Worm (Caenorhabditis elegans) whole organism, L1 larva: ENCODE results near the gene T08D10.4.

Experiments
- F16B12.6 ChIP-seq: fragments of 150-350 bp; optimal IDR thresholded peaks from 2 replicates; lab custom pipeline; 2014; ENCODE audit warnings: missing biosample characterization, missing genetic modification characterization
- alr-1 ChIP-seq: fragments of 200-800 bp; sonication (Bioruptor generic); optimal IDR thresholded peaks from 2 replicates; lab custom pipeline; 2018; ENCODE audit warnings: borderline replicate concordance, mild to moderate bottlenecking, missing genetic modification characterization, missing compliant biosample characterization
- aly-2 ChIP-seq: fragments of 150-350 bp; optimal IDR thresholded peaks from 2 replicates; lab custom pipeline; 2014; ENCODE audit warnings: missing biosample characterization, missing genetic modification characterization
- ceh-82 ChIP-seq, 3 experiments: fragments of 150-350 bp in 1 of 3; sonication (generic microtip) in 2 of 3; optimal IDR thresholded peaks; 2 replicates each; lab custom pipeline; 2014 to 2017; ENCODE audit warnings: missing biosample characterization in 3 of 3, missing genetic modification characterization in 3 of 3
- ceh-88 ChIP-seq: fragments of 200-800 bp; sonication (Bioruptor generic); IDR thresholded peaks from 2 replicates; pipeline ENCODE4 v1.3.6; 2022; ENCODE audit warnings: missing genetic modification characterization, missing compliant biosample characterization
- ces-1 ChIP-seq: fragments of 150-350 bp; optimal IDR thresholded peaks from 2 replicates; lab custom pipeline; 2014; ENCODE audit warnings: missing biosample characterization, missing genetic modification reagents, missing genetic modification characterization
- efl-1 ChIP-seq, 4 experiments: fragments of 150-350 bp; optimal IDR thresholded peaks in 3 of 4; peaks in 1 of 4; 1 replicate in 1 of 4; 2 replicates in 3 of 4; lab custom pipeline; 2014; ENCODE audit warnings: missing biosample characterization in 2 of 4, missing genetic modification characterization in 2 of 4, missing genetic modification reagents in 2 of 4
- efl-3 ChIP-seq: fragments of 200-800 bp; sonication (Bioruptor generic); optimal IDR thresholded peaks from 2 replicates; lab custom pipeline; 2018; ENCODE audit warnings: mild to moderate bottlenecking, missing genetic modification characterization, missing compliant biosample characterization
- egl-27 ChIP-seq, 2 experiments: fragments of 150-350 bp in 1 of 2; sonication (generic microtip); optimal IDR thresholded peaks; 3 replicates each; lab custom pipeline; 2017 to 2018; ENCODE audit warnings: missing biosample characterization in 2 of 2, missing genetic modification characterization in 2 of 2, missing genetic modification reagents in 2 of 2
- elt-2 ChIP-seq: sonication (generic microtip); optimal IDR thresholded peaks from 2 replicates; lab custom pipeline; 2016; ENCODE audit warnings: missing genetic modification characterization, mild to moderate bottlenecking, inconsistent platforms, missing compliant biosample characterization, missing genetic modification reagents
- elt-3 ChIP-seq, 6 experiments: fragments of 150-350 bp in 1 of 6; sonication (generic microtip); optimal IDR thresholded peaks; 2 replicates each; lab custom pipeline; 2017 to 2018; ENCODE audit warnings: missing biosample characterization in 6 of 6, missing genetic modification characterization in 6 of 6, inconsistent platforms in 1 of 6
- fkh-10 ChIP-seq: sonication (generic microtip); optimal IDR thresholded peaks from 2 replicates; lab custom pipeline; 2017; ENCODE audit warnings: missing biosample characterization, missing genetic modification reagents, missing genetic modification characterization
- fkh-8 ChIP-seq: sonication (generic microtip); optimal IDR thresholded peaks from 2 replicates; lab custom pipeline; 2016; ENCODE audit warnings: mild to moderate bottlenecking, missing genetic modification characterization, missing compliant biosample characterization
- fos-1 ChIP-seq: fragments of 150-350 bp; optimal IDR thresholded peaks from 2 replicates; lab custom pipeline; 2014; ENCODE audit warnings: missing biosample characterization, missing genetic modification characterization
- grh-1 ChIP-seq: fragments of 200-800 bp; sonication (Bioruptor generic); IDR thresholded peaks from 2 replicates; pipeline ENCODE4 v1.3.6; 2022; ENCODE audit warnings: missing genetic modification reagents, missing genetic modification characterization, missing compliant biosample characterization
- hpl-2 ChIP-seq: fragments of 150-350 bp; optimal IDR thresholded peaks from 2 replicates; lab custom pipeline; 2014; ENCODE audit warnings: missing biosample characterization, missing genetic modification reagents, missing genetic modification characterization
- isw-1 ChIP-seq: fragments of 200-800 bp; sonication (Bioruptor generic); IDR thresholded peaks from 2 replicates; pipeline ENCODE4 v1.3.6; 2022; ENCODE audit warnings: missing genetic modification characterization, missing compliant biosample characterization
- jun-1 ChIP-seq: fragments of 150-350 bp; optimal IDR thresholded peaks from 2 replicates; lab custom pipeline; 2014; ENCODE audit warnings: missing biosample characterization, missing genetic modification reagents, missing genetic modification characterization
- lin-13 ChIP-seq: fragments of 150-350 bp; optimal IDR thresholded peaks from 2 replicates; lab custom pipeline; 2014; ENCODE audit warnings: missing biosample characterization, missing genetic modification reagents, missing genetic modification characterization
- lin-14 ChIP-seq: fragments of 200-800 bp; sonication (Bioruptor generic); optimal IDR thresholded peaks from 2 replicates; lab custom pipeline; 2018; ENCODE audit warnings: mild to moderate bottlenecking, missing genetic modification characterization, moderate library complexity, missing compliant biosample characterization
- lin-35 ChIP-seq, 2 experiments: fragments of 150-350 bp; optimal IDR thresholded peaks; 2 replicates each; lab custom pipeline; 2014; ENCODE audit warnings: missing biosample characterization in 2 of 2, missing genetic modification characterization in 2 of 2, missing genetic modification reagents in 2 of 2
- lin-39 ChIP-seq: fragments of 150-350 bp; optimal IDR thresholded peaks from 2 replicates; lab custom pipeline; 2014; ENCODE audit warnings: missing biosample characterization, missing genetic modification reagents, missing genetic modification characterization
- lir-3 ChIP-seq: sonication (generic microtip); optimal IDR thresholded peaks from 2 replicates; lab custom pipeline; 2016; ENCODE audit warnings: mild to moderate bottlenecking, missing genetic modification characterization, moderate library complexity, missing compliant biosample characterization; ENCODE audit not compliant: poor library complexity
- lsy-2 ChIP-seq, 2 experiments: fragments of 150-350 bp; optimal IDR thresholded peaks; 2 replicates each; lab custom pipeline; 2014; ENCODE audit warnings: missing biosample characterization in 2 of 2, missing genetic modification characterization in 2 of 2
- mab-9 ChIP-seq: fragments of 200-800 bp; sonication (Bioruptor generic); IDR thresholded peaks from 2 replicates; pipeline ENCODE4 v1.3.6; 2022; ENCODE audit warnings: missing genetic modification reagents, missing genetic modification characterization, missing compliant biosample characterization
- mep-1 ChIP-seq: fragments of 150-350 bp; optimal IDR thresholded peaks from 2 replicates; lab custom pipeline; 2014; ENCODE audit warnings: missing biosample characterization, missing genetic modification characterization
- nhr-11 ChIP-seq: fragments of 150-350 bp; optimal IDR thresholded peaks from 2 replicates; lab custom pipeline; 2014; ENCODE audit warnings: missing biosample characterization, missing genetic modification characterization
- nhr-19 ChIP-seq: fragments of 200-800 bp; sonication (Bioruptor generic); conservative IDR thresholded peaks from 2 replicates; pipeline ENCODE4 v1.3.6; 2022; ENCODE audit warnings: missing genetic modification characterization, missing compliant biosample characterization
- nhr-237 ChIP-seq: fragments of 150-350 bp; optimal IDR thresholded peaks from 2 replicates; lab custom pipeline; 2014; ENCODE audit warnings: missing biosample characterization, missing genetic modification characterization
- nhr-28 ChIP-seq: fragments of 150-350 bp; optimal IDR thresholded peaks from 2 replicates; lab custom pipeline; 2014; ENCODE audit warnings: missing biosample characterization, missing genetic modification characterization
- nhr-71 ChIP-seq: sonication (generic microtip); optimal IDR thresholded peaks from 2 replicates; lab custom pipeline; 2016; ENCODE audit warnings: mild to moderate bottlenecking, missing genetic modification characterization, moderate library complexity, missing compliant biosample characterization
- nhr-76 ChIP-seq: sonication (generic microtip); optimal IDR thresholded peaks from 2 replicates; lab custom pipeline; 2017; ENCODE audit warnings: missing biosample characterization, missing genetic modification characterization
- nhr-77 ChIP-seq: fragments of 150-350 bp; optimal IDR thresholded peaks from 2 replicates; lab custom pipeline; 2014; ENCODE audit warnings: missing biosample characterization, missing genetic modification characterization
- nhr-85 ChIP-seq: sonication (generic microtip); peaks from one replicate; lab custom pipeline; 2016; ENCODE audit warnings: missing genetic modification characterization, inconsistent platforms, missing compliant biosample characterization
- nhr-90 ChIP-seq: sonication (generic microtip); optimal IDR thresholded peaks from 2 replicates; lab custom pipeline; 2016; ENCODE audit warnings: mild to moderate bottlenecking, missing genetic modification characterization, missing compliant biosample characterization; ENCODE audit not compliant: poor library complexity
- pax-3 ChIP-seq: fragments of 200-800 bp; sonication (Bioruptor generic); optimal IDR thresholded peaks from 2 replicates; lab custom pipeline; 2018; ENCODE audit warnings: mild to moderate bottlenecking, missing genetic modification characterization, moderate library complexity, missing compliant biosample characterization
- pqm-1 ChIP-seq: sonication (generic microtip); optimal IDR thresholded peaks from 3 replicates; lab custom pipeline; 2017; ENCODE audit warnings: missing biosample characterization, missing genetic modification characterization
- rnt-1 ChIP-seq: sonication (generic microtip); optimal IDR thresholded peaks from 2 replicates; lab custom pipeline; 2016; ENCODE audit warnings: mild to moderate bottlenecking, missing genetic modification characterization, moderate library complexity, missing compliant biosample characterization
- snu-23 ChIP-seq: sonication (generic microtip); optimal IDR thresholded peaks from 2 replicates; lab custom pipeline; 2016; ENCODE audit warnings: missing genetic modification characterization, missing compliant biosample characterization
- sox-4 ChIP-seq: sonication (generic microtip); optimal IDR thresholded peaks from 2 replicates; lab custom pipeline; 2016; ENCODE audit warnings: missing genetic modification characterization, missing compliant biosample characterization
- sup-37 ChIP-seq: fragments of 200-800 bp; sonication (Bioruptor generic); optimal IDR thresholded peaks from 2 replicates; lab custom pipeline; 2018; ENCODE audit warnings: mild to moderate bottlenecking, missing genetic modification characterization, missing compliant biosample characterization
- tlp-1 ChIP-seq: fragments of 150-350 bp; optimal IDR thresholded peaks from 2 replicates; lab custom pipeline; 2014; ENCODE audit warnings: missing biosample characterization, missing genetic modification characterization
- unc-130 ChIP-seq: fragments of 150-350 bp; optimal IDR thresholded peaks from 2 replicates; lab custom pipeline; 2017; ENCODE audit warnings: missing biosample characterization, missing genetic modification characterization, inconsistent platforms
- unc-30 ChIP-seq: sonication (generic microtip); optimal IDR thresholded peaks from 2 replicates; lab custom pipeline; 2017; ENCODE audit warnings: missing biosample characterization, missing genetic modification characterization
- unc-86 ChIP-seq: sonication (generic microtip); optimal IDR thresholded peaks from 2 replicates; lab custom pipeline; 2016; ENCODE audit warnings: missing genetic modification characterization, missing compliant biosample characterization
- unc-98 ChIP-seq: fragments of 200-800 bp; sonication (Bioruptor generic); IDR thresholded peaks from 2 replicates; pipeline ENCODE4 v1.3.6; 2022; ENCODE audit warnings: missing genetic modification characterization, missing compliant biosample characterization
- vab-15 ChIP-seq: sonication (generic microtip); optimal IDR thresholded peaks from 2 replicates; lab custom pipeline; 2017; ENCODE audit warnings: missing genotype, mild to moderate bottlenecking, missing genetic modification characterization, missing compliant biosample characterization
- zip-4 ChIP-seq: fragments of 200-800 bp; sonication (Bioruptor generic); optimal IDR thresholded peaks from 2 replicates; lab custom pipeline; 2018; ENCODE audit warnings: mild to moderate bottlenecking, missing genetic modification characterization, moderate library complexity, missing compliant biosample characterization

T08D10.4 gene

DNA sequence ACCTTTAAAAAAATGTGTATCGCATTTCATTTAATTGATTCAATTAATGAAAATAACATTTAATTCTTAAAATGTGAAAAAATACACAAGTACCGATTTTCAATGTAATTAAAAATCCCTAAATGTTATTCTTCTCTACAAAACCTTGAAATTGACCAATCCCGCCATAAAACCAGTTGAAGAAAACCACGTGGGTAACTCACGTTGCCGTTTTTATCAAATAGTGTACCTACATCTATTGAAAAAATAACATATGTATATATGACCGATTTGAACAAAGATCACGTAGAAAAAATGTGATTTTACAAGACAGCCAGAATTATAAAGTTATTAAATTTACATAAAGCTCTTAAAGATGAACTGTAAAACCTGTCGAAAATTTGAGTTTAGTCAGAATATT is 12.0 kb upstream of the T08D10.4 start (continued):
- TF ChIP-seq zip-4 (GFP tag; lab: Kevin White, UChicago) (no peak), unc-98 (no peak), unc-130 (tag; lab: Kevin White, UChicago) (no peak)

DNA sequence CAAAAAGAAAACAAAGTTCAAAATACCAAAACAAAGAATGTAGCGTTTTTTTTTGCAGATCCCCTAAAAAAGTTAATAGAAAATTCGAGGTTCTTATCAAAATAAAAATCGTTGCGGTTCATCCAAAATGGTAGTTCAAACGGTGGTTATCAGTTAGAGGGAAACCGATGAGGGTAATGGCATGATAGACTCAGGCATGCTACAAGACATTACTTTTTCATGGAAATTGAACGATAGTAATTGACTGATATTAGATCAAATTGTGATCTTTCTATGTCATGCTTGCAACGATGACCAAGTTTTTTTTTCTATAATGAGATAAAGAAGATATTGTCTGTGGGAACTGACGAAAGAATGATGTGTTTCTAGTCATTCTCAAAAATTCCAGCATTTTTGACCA is 11.4 kb upstream of the T08D10.4 start:
- TF ChIP-seq lin-35 (GFP tag; optimal IDR thresholded peaks at IDR 0.05; lab: Kevin White, UChicago), result no peak
- peak; percentile 47 for TF ChIP-seq lin-14 (GFP tag; lab: Kevin White, UChicago)
- peak in 1 of 2 experiments; percentile 2 for TF ChIP-seq lsy-2 (tag; optimal IDR thresholded peaks at IDR 0.05; lab: Kevin White, UChicago)
- TF ChIP-seq pqm-1 (tag; lab: Kevin White, UChicago), result peak; percentile 55
- TF ChIP-seq sup-37 (GFP tag; lab: Kevin White, UChicago), result no peak
- TF ChIP-seq F16B12.6 (tag; lab: Kevin White, UChicago), result no peak
- no peak for TF ChIP-seq mep-1 (tag; lab: Kevin White, UChicago)
- TF ChIP-seq nhr-19, result peak; percentile 3; the same call in 1 of the 2 replicates
- no peak for TF ChIP-seq alr-1 (tag; lab: Kevin White, UChicago)
- peak; percentile 67 for TF ChIP-seq elt-2 (tag; lab: Kevin White, UChicago)
- peak; percentile 38 for TF ChIP-seq nhr-71 (tag; lab: Kevin White, UChicago)
- TF ChIP-seq fos-1 (tag; lab: Kevin White, UChicago), result no peak
- TF ChIP-seq elt-3 (tag; optimal IDR thresholded peaks at IDR 0.05; lab: Kevin White, UChicago), result peak in 5 of 6 experiments; percentile 14 to 93 (median 86)
- TF ChIP-seq, all 84 proteins: peak for 7

DNA sequence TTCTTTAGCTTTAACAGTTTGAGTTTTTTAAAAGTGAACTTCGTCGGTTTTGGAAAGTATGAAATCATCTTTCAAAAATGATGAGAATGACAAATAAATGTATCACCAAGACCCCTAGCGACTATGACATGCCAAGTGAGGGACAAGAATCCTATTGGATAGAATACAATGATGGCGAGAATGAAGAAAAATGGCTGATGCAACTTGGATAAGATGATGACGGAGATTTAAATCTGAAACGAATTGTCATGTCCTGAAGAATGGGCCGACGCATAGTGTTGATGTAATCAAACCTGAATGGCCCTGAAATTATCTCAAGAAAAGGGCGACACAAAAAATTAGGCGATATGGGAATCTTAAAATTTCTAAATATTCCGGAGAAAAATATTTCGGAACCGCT is 10.5 kb upstream of the T08D10.4 start:
- TF ChIP-seq pax-3 (tag; lab: Kevin White, UChicago) (no peak), zip-4 (GFP tag; lab: Kevin White, UChicago) (no peak), nhr-28 (no peak), hpl-2 (no peak), sox-4 (tag; lab: Kevin White, UChicago) (no peak), nhr-85 (tag; lab: Kevin White, UChicago) (peak; percentile 76), snu-23 (GFP tag; lab: Kevin White, UChicago) (peak; percentile 25), isw-1 (GFP tag; lab: Robert Waterston, UW) (no peak), fkh-8 (tag; lab: Kevin White, UChicago) (no peak), unc-86 (no peak), tlp-1 (no peak), vab-15 (no peak), efl-1 (optimal IDR thresholded peaks at IDR 0.05; lab: Kevin White, UChicago) (no peak), efl-1 (GFP tag; optimal IDR thresholded peaks at IDR 0.05 in 1 of 2; lab: Kevin White, UChicago) (no peak), F16B12.6 (tag; lab: Kevin White, UChicago) (no peak), fkh-10 (GFP tag; lab: Kevin White, UChicago) (no peak), nhr-77 (tag; lab: Kevin White, UChicago) (no peak), lin-39 (tag; lab: Kevin White, UChicago) (no peak), unc-30 (tag; lab: Kevin White, UChicago) (no peak), nhr-237 (tag; lab: Kevin White, UChicago) (no peak), lir-3 (tag; lab: Kevin White, UChicago) (no peak), grh-1 (GFP tag; lab: Robert Waterston, UW) (peak; percentile 10; the same call in 1 of the 2 replicates), egl-27 (tag; optimal IDR thresholded peaks at IDR 0.05; lab: Kevin White, UChicago) (no peak), jun-1 (tag; lab: Kevin White, UChicago) (no peak), unc-130 (tag; lab: Kevin White, UChicago) (no peak), lin-13 (GFP tag; lab: Kevin White, UChicago) (no peak), efl-3 (GFP tag; lab: Kevin White, UChicago) (no peak), fos-1 (tag; lab: Kevin White, UChicago) (no peak), ces-1 (GFP tag; lab: Kevin White, UChicago) (no peak), ceh-88 (GFP tag; lab: Robert Waterston, UW) (no peak), mab-9 (GFP tag; lab: Robert Waterston, UW) (no peak), lin-14 (GFP tag; lab: Kevin White, UChicago) (peak; percentile 40), nhr-90 (tag; lab: Kevin White, UChicago) (no peak), mep-1 (tag; lab: Kevin White, UChicago) (no peak), nhr-76 (tag; lab: Kevin White, UChicago) (no peak), nhr-11 (no peak), aly-2 (no peak), ceh-82 (tag; optimal IDR thresholded peaks at IDR 0.05; lab: Kevin White, UChicago) (no peak), rnt-1 (tag; lab: Kevin White, UChicago) (no peak)
